Worm (Caenorhabditis elegans) whole organism, L4 larva: ENCODE results near the gene B0252.5.
A peak's percentile ranks its signal among the peaks of the same experiment; 100 is the strongest.

Experiments
- R02D3.7 ChIP-seq: fragments of 150-350 bp; sonication (generic microtip); optimal IDR thresholded peaks from 3 replicates; lab custom pipeline; 2014; ENCODE audit warnings: missing biosample characterization, missing genetic modification characterization
- T26A8.4 ChIP-seq: fragments of 200-800 bp; sonication (Bioruptor generic); IDR thresholded peaks from 2 replicates; pipeline ENCODE4 v1.3.6; 2022; ENCODE audit warnings: missing genetic modification characterization, missing compliant biosample characterization
- Y75B8A.6 ChIP-seq: fragments of 200-800 bp; sonication (Bioruptor generic); IDR thresholded peaks from 2 replicates; pipeline ENCODE4 v1.3.6; 2022; ENCODE audit warnings: missing genetic modification reagents, missing genetic modification characterization, missing compliant biosample characterization
- ZK546.5 ChIP-seq, 2 experiments: sonication (generic microtip); optimal IDR thresholded peaks; 2 replicates each; lab custom pipeline; 2017; ENCODE audit warnings: missing biosample characterization in 2 of 2, missing genetic modification characterization in 2 of 2
- aha-1 ChIP-seq: fragments of 150-350 bp; peaks from one replicate; lab custom pipeline; 2014; ENCODE audit warnings: missing biosample characterization, missing genetic modification characterization
- attf-4 ChIP-seq: sonication (generic microtip); optimal IDR thresholded peaks from 3 replicates; lab custom pipeline; 2017; ENCODE audit warnings: missing biosample characterization, missing genetic modification characterization
- ceh-62 ChIP-seq: sonication (generic microtip); optimal IDR thresholded peaks from 2 replicates; lab custom pipeline; 2017; ENCODE audit warnings: missing biosample characterization, missing genetic modification characterization
- cey-2 ChIP-seq: sonication (generic microtip); optimal IDR thresholded peaks from 3 replicates; lab custom pipeline; 2017; ENCODE audit warnings: missing genetic modification characterization, mild to moderate bottlenecking, missing compliant biosample characterization, antibody characterized with exemption, borderline replicate concordance; ENCODE audit not compliant: insufficient read depth
- daf-16 ChIP-seq, 3 experiments: sonication (generic microtip); optimal IDR thresholded peaks; 2 replicates each; lab custom pipeline; 2016 to 2017; ENCODE audit warnings: missing genetic modification characterization in 3 of 3, missing genetic modification reagents in 3 of 3, mild to moderate bottlenecking in 2 of 3, missing compliant biosample characterization in 2 of 3, missing biosample characterization in 1 of 3, moderate library complexity in 1 of 3
- daf-19 ChIP-seq: fragments of 200-800 bp; sonication (Bioruptor generic); conservative IDR thresholded peaks from 2 replicates; pipeline ENCODE4 v1.3.6; 2022; ENCODE audit warnings: missing genetic modification characterization, missing compliant biosample characterization
- daf-8 ChIP-seq: fragments of 200-800 bp; sonication (Bioruptor generic); IDR thresholded peaks from 2 replicates; pipeline ENCODE4 v1.3.6; 2022; ENCODE audit warnings: missing genetic modification characterization, missing compliant biosample characterization
- dmd-6 ChIP-seq: fragments of 200-800 bp; sonication (Bioruptor generic); IDR thresholded peaks from 2 replicates; pipeline ENCODE4 v1.3.6; 2022; ENCODE audit warnings: missing genetic modification reagents, missing genetic modification characterization, missing compliant biosample characterization
- duxl-1 ChIP-seq: sonication (generic microtip); optimal IDR thresholded peaks from 2 replicates; lab custom pipeline; 2016; ENCODE audit warnings: mild to moderate bottlenecking, missing genetic modification characterization, moderate library complexity, missing compliant biosample characterization; ENCODE audit not compliant: poor library complexity
- dve-1 ChIP-seq: sonication (generic microtip); optimal IDR thresholded peaks from 2 replicates; lab custom pipeline; 2017; ENCODE audit warnings: antibody characterized with exemption, mild to moderate bottlenecking, missing genetic modification characterization, missing compliant biosample characterization; ENCODE audit not compliant: insufficient read depth
- hif-1 ChIP-seq, 2 experiments: sonication (generic microtip); optimal IDR thresholded peaks; 2 replicates each; lab custom pipeline; 2016 to 2017; ENCODE audit warnings: missing compliant biosample characterization in 2 of 2, missing genetic modification characterization in 2 of 2, missing genetic modification reagents in 2 of 2, missing genotype in 2 of 2, mild to moderate bottlenecking in 1 of 2
- hlh-11 ChIP-seq: fragments of 200-800 bp; sonication (Bioruptor generic); optimal IDR thresholded peaks from 2 replicates; lab custom pipeline; 2018; ENCODE audit warnings: mild to moderate bottlenecking, missing genetic modification characterization, missing compliant biosample characterization
- hlh-30 ChIP-seq: sonication (generic microtip); optimal IDR thresholded peaks from 2 replicates; lab custom pipeline; 2017; ENCODE audit warnings: antibody characterized with exemption, mild to moderate bottlenecking, missing genetic modification characterization, missing compliant biosample characterization; ENCODE audit not compliant: insufficient read depth
- lin-38 ChIP-seq: fragments of 200-800 bp; sonication (Bioruptor generic); IDR thresholded peaks from 2 replicates; pipeline ENCODE4 v1.3.6; 2022; ENCODE audit warnings: missing genetic modification reagents, missing genetic modification characterization, missing compliant biosample characterization
- lir-3 ChIP-seq: sonication (generic microtip); optimal IDR thresholded peaks from 2 replicates; lab custom pipeline; 2016; ENCODE audit warnings: mild to moderate bottlenecking, missing genetic modification characterization, missing compliant biosample characterization
- lsy-2 ChIP-seq, 2 experiments: fragments of 150-350 bp in 1 of 2; sonication (generic microtip) in 1 of 2; optimal IDR thresholded peaks; 2 replicates each; lab custom pipeline; 2014 to 2017; ENCODE audit warnings: missing biosample characterization in 2 of 2, missing genetic modification characterization in 2 of 2
- madf-5 ChIP-seq, 2 experiments: fragments of 200-800 bp; sonication (Bioruptor generic); IDR thresholded peaks; 2 replicates each; pipeline ENCODE4 v1.3.6; 2022; ENCODE audit warnings: missing compliant biosample characterization in 2 of 2, missing genetic modification characterization in 2 of 2
- mdl-1 ChIP-seq, 2 experiments: fragments of 150-350 bp in 1 of 2; sonication (generic microtip) in 1 of 2; optimal IDR thresholded peaks; 2 replicates each; lab custom pipeline; 2014 to 2017; ENCODE audit warnings: missing biosample characterization in 2 of 2, missing genetic modification characterization in 2 of 2
- mdt-29 ChIP-seq: fragments of 200-800 bp; sonication (Bioruptor generic); IDR thresholded peaks from 2 replicates; pipeline ENCODE4 v1.3.6; 2022; ENCODE audit warnings: missing genetic modification reagents, missing genetic modification characterization, missing compliant biosample characterization
- mep-1 ChIP-seq: fragments of 150-350 bp; sonication (generic microtip); optimal IDR thresholded peaks from 3 replicates; lab custom pipeline; 2014; ENCODE audit warnings: missing biosample characterization, missing genetic modification characterization
- mes-2 ChIP-seq: sonication (generic microtip); optimal IDR thresholded peaks from 2 replicates; lab custom pipeline; 2016; ENCODE audit warnings: missing genotype, mild to moderate bottlenecking, missing genetic modification characterization, missing compliant biosample characterization; ENCODE audit not compliant: poor library complexity, severe bottlenecking
- nhr-10 ChIP-seq: fragments of 150-350 bp; optimal IDR thresholded peaks from 2 replicates; lab custom pipeline; 2014; ENCODE audit warnings: missing biosample characterization, missing genetic modification characterization
- nhr-102 ChIP-seq: sonication (generic microtip); optimal IDR thresholded peaks from 2 replicates; lab custom pipeline; 2016; ENCODE audit warnings: mild to moderate bottlenecking, missing genetic modification characterization, moderate library complexity, missing compliant biosample characterization
- nhr-28 ChIP-seq: fragments of 150-350 bp; optimal IDR thresholded peaks from 2 replicates; lab custom pipeline; 2014; ENCODE audit warnings: missing biosample characterization, missing genetic modification characterization
- nhr-41 ChIP-seq: fragments of 200-800 bp; sonication (Bioruptor generic); IDR thresholded peaks from 2 replicates; pipeline ENCODE4 v1.3.6; 2022; ENCODE audit warnings: missing genetic modification reagents, missing genetic modification characterization, missing compliant biosample characterization
- nhr-77 ChIP-seq: fragments of 150-350 bp; optimal IDR thresholded peaks from 2 replicates; lab custom pipeline; 2014; ENCODE audit warnings: missing biosample characterization, missing genetic modification characterization
- pha-4 ChIP-seq, 2 experiments: fragments of 150-350 bp in 1 of 2; fragments of 200-800 bp in 1 of 2; sonication (Bioruptor generic) in 1 of 2; IDR thresholded peaks in 1 of 2; optimal IDR thresholded peaks in 1 of 2; 2 replicates each; pipeline versions ENCODE4 v1.3.6 to Lab custom; 2014 to 2022; ENCODE audit warnings: missing genetic modification characterization in 2 of 2, missing genetic modification reagents in 2 of 2, missing biosample characterization in 1 of 2, missing compliant biosample characterization in 1 of 2
- php-3 ChIP-seq: fragments of 200-800 bp; sonication (Bioruptor generic); IDR thresholded peaks from 2 replicates; pipeline ENCODE4 v1.3.6; 2022; ENCODE audit warnings: missing genetic modification reagents, missing genetic modification characterization, missing compliant biosample characterization
- pqm-1 ChIP-seq: sonication (generic microtip); optimal IDR thresholded peaks from 2 replicates; lab custom pipeline; 2017; ENCODE audit warnings: missing biosample characterization, missing genetic modification characterization
- rbr-2 ChIP-seq: sonication (generic microtip); optimal IDR thresholded peaks from 2 replicates; lab custom pipeline; 2016; ENCODE audit warnings: missing genotype, missing genetic modification characterization, missing compliant biosample characterization
- set-16 ChIP-seq: fragments of 200-800 bp; sonication (Bioruptor generic); IDR thresholded peaks from 2 replicates; pipeline ENCODE4 v1.3.6; 2022; ENCODE audit warnings: missing genetic modification reagents, missing genetic modification characterization, missing compliant biosample characterization
- spr-1 ChIP-seq: sonication (generic microtip); optimal IDR thresholded peaks from 2 replicates; lab custom pipeline; 2016; ENCODE audit warnings: mild to moderate bottlenecking, missing genetic modification characterization, missing compliant biosample characterization
- unc-39 ChIP-seq: sonication (generic microtip); optimal IDR thresholded peaks from 2 replicates; lab custom pipeline; 2017; ENCODE audit warnings: missing biosample characterization, missing genetic modification characterization
- vab-7 ChIP-seq: fragments of 200-800 bp; sonication (Bioruptor generic); IDR thresholded peaks from 2 replicates; pipeline ENCODE4 v1.3.6; 2022; ENCODE audit warnings: missing genetic modification reagents, missing genetic modification characterization, missing compliant biosample characterization
- zfp-2 ChIP-seq: sonication (generic microtip); optimal IDR thresholded peaks from 2 replicates; lab custom pipeline; 2016; ENCODE audit warnings: mild to moderate bottlenecking, missing genetic modification characterization, missing compliant biosample characterization
- zfp-3 ChIP-seq: fragments of 200-800 bp; sonication (Bioruptor generic); conservative IDR thresholded peaks from 2 replicates; pipeline ENCODE4 v1.3.6; 2022; ENCODE audit warnings: missing genetic modification reagents, missing genetic modification characterization, missing compliant biosample characterization
- zip-11 ChIP-seq: fragments of 200-800 bp; sonication (Bioruptor generic); IDR thresholded peaks from 2 replicates; pipeline ENCODE4 v1.3.6; 2022; ENCODE audit warnings: missing genetic modification characterization, missing compliant biosample characterization

B0252.5 gene

DNA sequence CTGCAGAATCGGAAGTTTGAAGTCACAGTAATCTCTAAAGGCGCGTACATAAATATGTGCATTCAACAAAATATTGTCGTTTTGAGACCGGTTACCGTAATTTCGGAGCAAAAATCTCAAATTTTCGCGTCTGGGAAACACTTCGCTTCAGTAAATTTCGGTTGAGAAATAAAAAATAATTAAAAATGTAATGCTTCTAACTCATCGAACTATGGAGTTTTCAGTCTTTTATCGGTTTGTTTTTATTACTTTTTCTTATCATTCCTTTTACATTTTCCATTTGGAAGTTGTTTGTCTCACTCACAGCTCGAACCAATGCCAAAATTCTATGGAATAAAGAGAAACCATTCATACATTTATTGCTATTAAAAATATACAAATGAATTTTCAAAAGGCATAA lies 30.5 kb downstream of the B0252.5 start (continued):
- TF ChIP-seq nhr-77 (tag; lab: Kevin White, UChicago), result peak; percentile 80
- peak; percentile 34 for TF ChIP-seq duxl-1 (tag; lab: Kevin White, UChicago)
- TF ChIP-seq vab-7, result no peak
- no peak for TF ChIP-seq set-16 (GFP tag; lab: Robert Waterston, UW)
- peak; percentile 20 for TF ChIP-seq rbr-2 (tag; lab: Kevin White, UChicago)
- TF ChIP-seq mdl-1 (tag; optimal IDR thresholded peaks at IDR 0.05; lab: Kevin White, UChicago), result no peak
- peak; percentile 33; the same call in 1 of the 2 replicates for TF ChIP-seq dmd-6 (GFP tag; lab: Robert Waterston, UW)
- no peak for TF ChIP-seq lir-3
- peak; percentile 55 for TF ChIP-seq hlh-11
- peak; percentile 7 for TF ChIP-seq spr-1 (tag; lab: Kevin White, UChicago)
- TF ChIP-seq mep-1 (tag; lab: Kevin White, UChicago), result peak; percentile 90
- TF ChIP-seq lsy-2 (tag; optimal IDR thresholded peaks at IDR 0.05; lab: Kevin White, UChicago), result peak; percentile 52 to 70
- TF ChIP-seq aha-1 (tag; lab: Kevin White, UChicago), result peak; percentile 33
- TF ChIP-seq lin-38 (GFP tag; lab: Robert Waterston, UW), result peak; percentile 44
- TF ChIP-seq php-3, result peak; percentile 85
- TF ChIP-seq madf-5 (GFP tag; IDR thresholded peaks at IDR 0.05; lab: Robert Waterston, UW), result no peak
- peak; percentile 79 for TF ChIP-seq T26A8.4 (GFP tag; lab: Robert Waterston, UW)
- TF ChIP-seq hif-1 (tag; optimal IDR thresholded peaks at IDR 0.05; lab: Kevin White, UChicago), result no peak
- peak; percentile 77; the same call in 1 of the 2 replicates for TF ChIP-seq mdt-29 (GFP tag; lab: Robert Waterston, UW)
- peak; percentile 42 for TF ChIP-seq mes-2
- TF ChIP-seq attf-4 (tag; lab: Kevin White, UChicago), result peak; percentile 9
- TF ChIP-seq ceh-62, result no peak
- TF ChIP-seq nhr-10, result peak; percentile 32
- TF ChIP-seq nhr-102, result peak; percentile 67
- TF ChIP-seq zip-11 (GFP tag; lab: Robert Waterston, UW), result no peak
- no peak for TF ChIP-seq Y75B8A.6 (GFP tag; lab: Robert Waterston, UW)
- no peak for TF ChIP-seq pha-4 (GFP tag; IDR thresholded peaks at IDR 0.05; lab: Robert Waterston, UW)
- TF ChIP-seq pha-4 (tag; optimal IDR thresholded peaks at IDR 0.05; lab: Kevin White, UChicago), result no peak
- TF ChIP-seq daf-19, result no peak
- TF ChIP-seq hlh-30, result peak; percentile 22
- peak; percentile 17 for TF ChIP-seq pqm-1
- TF ChIP-seq dve-1 (tag; lab: Kevin White, UChicago), result peak; percentile 88
- no peak for TF ChIP-seq ZK546.5 (tag; optimal IDR thresholded peaks at IDR 0.05; lab: Kevin White, UChicago)
- TF ChIP-seq zfp-3 (GFP tag; lab: Robert Waterston, UW), result peak; percentile 93

DNA sequence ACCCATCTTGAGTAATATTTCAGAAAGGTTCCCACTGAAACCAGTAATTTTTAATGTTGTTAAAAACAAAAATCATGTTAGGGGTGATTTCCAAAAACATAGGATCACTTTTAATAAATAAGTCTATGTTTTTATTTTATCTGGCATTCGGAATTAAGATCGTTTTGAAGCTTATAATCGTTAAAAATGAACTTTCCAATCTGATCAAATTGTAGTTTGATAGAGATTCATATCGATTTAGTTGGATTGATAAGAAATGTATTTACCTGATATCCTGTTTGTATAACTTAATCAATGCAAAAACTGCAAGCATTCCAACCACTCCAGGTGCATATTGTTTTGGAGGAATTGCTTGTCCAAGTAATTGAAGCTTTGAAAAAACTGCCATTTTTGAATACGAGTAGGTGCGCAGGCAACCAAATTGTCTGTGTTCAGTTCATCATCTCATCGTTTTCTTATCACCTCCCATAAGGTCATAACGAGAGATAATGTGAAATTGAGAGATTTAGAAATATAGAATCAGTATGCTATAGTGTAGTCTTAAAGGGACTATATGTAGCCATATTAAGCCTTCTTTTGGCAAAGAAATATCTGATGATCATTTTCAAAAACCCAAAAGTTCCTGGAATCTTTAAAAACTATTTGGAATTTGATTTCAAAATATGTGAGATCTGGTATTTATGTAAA lies 31.2 kb downstream of the B0252.5 start, which contains the start of gene pmp-2:
Gene pmp-2 (minus strand): TSS at position 487 of the 687 bp plus-strand sequence.
- TF ChIP-seq cey-2 (tag; lab: Kevin White, UChicago) (no peak), mdt-29 (GFP tag; lab: Robert Waterston, UW) (no peak), daf-8 (GFP tag; lab: Robert Waterston, UW) (no peak), zfp-2 (no peak), unc-39 (no peak), nhr-28 (tag; lab: Kevin White, UChicago) (peak; percentile 75), aha-1 (tag; lab: Kevin White, UChicago) (no peak), pqm-1 (peak; percentile 29), daf-16 (GFP tag; optimal IDR thresholded peaks at IDR 0.05; lab: Kevin White, UChicago) (no peak), daf-16 (tag; optimal IDR thresholded peaks at IDR 0.05; lab: Kevin White, UChicago) (peak; percentile 23), hlh-11 (peak; percentile 1), dmd-6 (GFP tag; lab: Robert Waterston, UW) (0 out of 2 replicates have a peak, but pooled peaks have one; percentile 14), nhr-41 (0 out of 2 replicates have a peak, but pooled peaks have one; percentile 21), R02D3.7 (tag; lab: Kevin White, UChicago) (no peak)
